Fruit fly (Drosophila melanogaster): ENCODE results near the gene Lamtor4.

Lamtor4 gene

DNA sequence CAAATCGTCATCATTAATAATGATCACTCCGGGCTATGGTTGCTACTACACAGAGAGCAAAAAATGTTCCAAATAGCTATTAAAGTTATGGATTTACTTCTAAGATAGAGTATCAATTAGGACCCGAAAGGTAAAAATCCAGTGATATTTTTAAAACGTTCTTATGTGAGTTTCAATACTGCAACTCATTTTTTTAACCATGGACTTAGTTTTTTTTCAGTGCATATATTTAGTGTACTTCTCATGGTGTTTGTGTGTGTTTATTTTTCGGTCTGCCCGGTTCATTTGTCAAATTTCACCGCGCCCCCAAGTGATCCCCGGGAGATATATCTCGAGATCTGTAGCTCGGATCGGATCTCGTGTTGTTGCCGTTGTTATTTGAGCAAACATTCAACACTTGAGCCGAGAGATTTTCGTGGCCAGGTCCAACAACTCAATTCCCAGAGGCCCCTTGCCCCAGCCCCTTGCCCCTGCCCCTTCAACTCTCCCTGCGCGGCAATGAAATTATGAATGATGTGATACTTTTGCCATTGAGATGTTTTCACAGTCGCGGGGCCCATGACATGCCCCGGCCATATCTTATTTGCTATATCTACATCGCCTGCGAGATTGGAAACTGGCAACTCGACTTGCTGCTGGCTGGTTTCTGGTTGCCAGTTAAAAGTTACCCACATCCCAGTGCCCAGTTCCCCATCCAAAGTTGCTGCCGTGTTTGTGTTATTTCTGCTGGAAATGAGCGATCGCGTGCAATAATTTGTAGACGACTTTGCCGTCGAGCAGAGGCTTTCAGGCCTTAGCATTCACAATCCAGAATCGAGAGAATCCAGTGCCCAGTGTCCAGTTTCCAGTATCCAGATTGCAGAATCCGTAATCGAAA is 34.0 kb upstream of the Lamtor4 start:
- TF ChIP-seq esn (GFP tag; optimal IDR thresholded peaks at IDR 0.05) (no peak), CG8632 (GFP tag; optimal IDR thresholded peaks at IDR 0.05) (no peak), pdm3 (GFP tag; optimal IDR thresholded peaks at IDR 0.05) (peak; percentile 29), vri (GFP tag; optimal IDR thresholded peaks at IDR 0.05) (no peak), CG6792 (GFP tag; optimal IDR thresholded peaks at IDR 0.05) (no peak), fd85E (GFP tag; optimal IDR thresholded peaks at IDR 0.05) (no peak), Ets21C (GFP tag; optimal IDR thresholded peaks at IDR 0.05) (no peak), CG6854 (GFP tag; optimal IDR thresholded peaks at IDR 0.05) (no peak), Hr4 (GFP tag; optimal IDR thresholded peaks at IDR 0.05) (peak; percentile 33), Sox15 (GFP tag; optimal IDR thresholded peaks at IDR 0.05) (no peak), CG11902 (GFP tag; optimal IDR thresholded peaks at IDR 0.05) (no peak), dac (GFP tag; optimal IDR thresholded peaks at IDR 0.05) (no peak), CG6163 (GFP tag; IDR thresholded peaks at IDR 0.05) (0 out of 3 replicates have a peak, but pooled peaks have one; percentile 53), Sox102F (GFP tag; optimal IDR thresholded peaks at IDR 0.05) (no peak), svp (GFP tag) (peak; percentile 63), CG6276 (GFP tag; optimal IDR thresholded peaks at IDR 0.05) (no peak), Sox14 (GFP tag; optimal IDR thresholded peaks at IDR 0.05) (peak; percentile 32), topi (GFP tag; optimal IDR thresholded peaks at IDR 0.05) (peak; percentile 31), CG32006 (GFP tag; optimal IDR thresholded peaks at IDR 0.05) (peak; percentile 31), Ets96B (tag; optimal IDR thresholded peaks at IDR 0.05) (peak; percentile 12), Hr38 (GFP tag; optimal IDR thresholded peaks at IDR 0.05) (no peak), CG11762 (GFP tag; optimal IDR thresholded peaks at IDR 0.05; ENCODE audit: insufficient read depth) (no peak), fd59A (GFP tag; optimal IDR thresholded peaks at IDR 0.05) (no peak), CG15336 (GFP tag; IDR thresholded peaks at IDR 0.05) (0 out of 2 replicates have a peak, but pooled peaks have one; percentile 17), Gug (GFP tag; IDR thresholded peaks at IDR 0.05) (no peak), eg (GFP tag; IDR thresholded peaks at IDR 0.05) (no peak), CG8319 (GFP tag; optimal IDR thresholded peaks at IDR 0.05) (no peak), CG3032 (tag; optimal IDR thresholded peaks at IDR 0.05) (no peak), CG16779 (tag; optimal IDR thresholded peaks at IDR 0.05) (no peak), salr (GFP tag; optimal IDR thresholded peaks at IDR 0.05) (peak in 1 of 2 experiments; percentile 5), Lpt (GFP tag; optimal IDR thresholded peaks at IDR 0.05) (peak; percentile 13), achi (GFP tag; optimal IDR thresholded peaks at IDR 0.05) (peak; percentile 37), CG10631 (GFP tag; optimal IDR thresholded peaks at IDR 0.05) (no peak), cyc (GFP tag; optimal IDR thresholded peaks at IDR 0.05) (peak; percentile 11), CG7368 (GFP tag; optimal IDR thresholded peaks at IDR 0.05) (no peak), fkh (GFP tag; optimal IDR thresholded peaks at IDR 0.05) (peak; percentile 63), CG9139 (GFP tag; optimal IDR thresholded peaks at IDR 0.05) (no peak), Eip93F (GFP tag; optimal IDR thresholded peaks at IDR 0.05) (no peak), CG11294 (GFP tag; IDR thresholded peaks at IDR 0.05) (no peak), CG10669 (GFP tag; optimal IDR thresholded peaks at IDR 0.05) (no peak), CG8119 (GFP tag; IDR thresholded peaks at IDR 0.05) (no peak; the same call in 2 of the 3 replicates), lz (GFP tag; optimal IDR thresholded peaks at IDR 0.05) (no peak), Smox (GFP tag; optimal IDR thresholded peaks at IDR 0.05) (no peak), CG1621 (tag; optimal IDR thresholded peaks at IDR 0.05) (no peak), CG34406 (GFP tag; optimal IDR thresholded peaks at IDR 0.05) (peak; percentile 16), net (GFP tag; optimal IDR thresholded peaks at IDR 0.05) (no peak), Blimp-1 (GFP tag; optimal IDR thresholded peaks at IDR 0.05) (no peak), CG31627 (GFP tag; optimal IDR thresholded peaks at IDR 0.05) (peak; percentile 24), CG6808 (GFP tag; optimal IDR thresholded peaks at IDR 0.05) (no peak), Eip75B (GFP tag; optimal IDR thresholded peaks at IDR 0.05) (no peak), spab (GFP tag; optimal IDR thresholded peaks at IDR 0.05) (no peak)
